Fruit fly (Drosophila melanogaster): Measurements from ENCODE around the gene Mob2.
"Not testable (repeated sequence)": the region's sequence is repeated elsewhere in the genome, so short reads cannot be mapped to it uniquely, and the experiment has no call there.

Mob2 gene

dm6 chr3L:11515349-11516079 is 46.5 kb downstream of the Mob2 start:
- TF ChIP-seq gsb (GFP tag; IDR thresholded peaks at IDR 0.05) (no peak), CG2678 (tag; optimal IDR thresholded peaks at IDR 0.05) (peak; percentile 6), CG10979 (tag; optimal IDR thresholded peaks at IDR 0.05) (peak; percentile 13), CG12659 (GFP tag; optimal IDR thresholded peaks at IDR 0.05) (no peak), lmd (GFP tag; IDR thresholded peaks at IDR 0.05) (0 out of 2 replicates have a peak, but pooled peaks have one; percentile 10), gem (tag; optimal IDR thresholded peaks at IDR 0.05) (peak; percentile 23), CG1024 (GFP tag; IDR thresholded peaks at IDR 0.05) (no peak), phol (tag; optimal IDR thresholded peaks at IDR 0.05) (peak; percentile 13), tna (GFP tag; IDR thresholded peaks at IDR 0.05; ENCODE audit: partially characterized antibody) (0 out of 2 replicates have a peak, but pooled peaks have one; percentile 27), otp (GFP tag; IDR thresholded peaks at IDR 0.05) (0 out of 3 replicates have a peak, but pooled peaks have one; percentile 32), pb (GFP tag; optimal IDR thresholded peaks at IDR 0.05) (no peak), crol (GFP tag; IDR thresholded peaks at IDR 0.05) (peak; percentile 50; the same call in 1 of the 2 replicates), CG11504 (tag; optimal IDR thresholded peaks at IDR 0.05) (peak; percentile 12), chinmo (GFP tag; IDR thresholded peaks at IDR 0.05; ENCODE audit: partially characterized antibody) (0 out of 4 replicates have a peak, but pooled peaks have one; percentile 41), kni (GFP tag; optimal IDR thresholded peaks at IDR 0.05) (peak; percentile 78), CG7963 (GFP tag; IDR thresholded peaks at IDR 0.05; ENCODE audit: partially characterized antibody) (no peak), CG6689 (GFP tag; IDR thresholded peaks at IDR 0.05) (0 out of 2 replicates have a peak, but pooled peaks have one; percentile 11), unpg (GFP tag; optimal IDR thresholded peaks at IDR 0.05) (peak; percentile 11), CG7839 (tag; optimal IDR thresholded peaks at IDR 0.05) (peak; percentile 7), dmrt99B (tag; optimal IDR thresholded peaks at IDR 0.05) (peak; percentile 22), Ets65A (GFP tag) (peak; percentile 14), ci (GFP tag; IDR thresholded peaks at IDR 0.05) (no peak)

dm6 chr3L:11513405-11513804 is 48.6 kb downstream of the Mob2 start, which contains the start of gene CG7512:
Gene CG7512, plus strand, starts transcription at chr3L:11513705.
- TF ChIP-seq CG11456 (GFP tag; IDR thresholded peaks at IDR 0.05) (no peak), CG31441 (GFP tag; IDR thresholded peaks at IDR 0.05) (no peak), CG8281 (tag; optimal IDR thresholded peaks at IDR 0.05) (no peak), az2 (GFP tag; optimal IDR thresholded peaks at IDR 0.05) (no peak), Deaf1 (tag; optimal IDR thresholded peaks at IDR 0.05) (peak; percentile 80), CG12219 (GFP tag; optimal IDR thresholded peaks at IDR 0.05) (no peak), lbe (GFP tag; optimal IDR thresholded peaks at IDR 0.05) (no peak), chinmo (GFP tag; IDR thresholded peaks at IDR 0.05; ENCODE audit: partially characterized antibody) (0 out of 4 replicates have a peak, but pooled peaks have one; percentile 26), Med (GFP tag) (peak; percentile 15), Poxn (GFP tag; IDR thresholded peaks at IDR 0.05) (no peak)

- TF ChIP-seq CG17829 (tag; optimal IDR thresholded peaks at IDR 0.05), result peak; percentile 20
- peak; percentile 11 for TF ChIP-seq lab (GFP tag; optimal IDR thresholded peaks at IDR 0.05)
- TF ChIP-seq CG34376 (GFP tag; optimal IDR thresholded peaks at IDR 0.05), result peak; percentile 34
- TF ChIP-seq CG11456 (GFP tag; IDR thresholded peaks at IDR 0.05), result 0 out of 3 replicates have a peak, but pooled peaks have one; percentile 7
- peak; percentile 41; the same call in 1 of the 3 replicates for TF ChIP-seq ase (GFP tag; IDR thresholded peaks at IDR 0.05)
- not testable (repeated sequence) for TF ChIP-seq lov (optimal IDR thresholded peaks at IDR 0.05)
- 0 out of 3 replicates have a peak, but pooled peaks have one; percentile 18 for TF ChIP-seq lov (GFP tag; IDR thresholded peaks at IDR 0.05)
- TF ChIP-seq CG15601 (tag; optimal IDR thresholded peaks at IDR 0.05), result peak; percentile 54
- TF ChIP-seq CG10431 (GFP tag; optimal IDR thresholded peaks at IDR 0.05), result peak; percentile 53
- TF ChIP-seq CG2202 (tag; optimal IDR thresholded peaks at IDR 0.05), result peak; percentile 4
- peak; percentile 59; the same call in 1 of the 3 replicates for TF ChIP-seq CG2199 (GFP tag; IDR thresholded peaks at IDR 0.05)
- TF ChIP-seq stc (GFP tag; IDR thresholded peaks at IDR 0.05), result 0 out of 2 replicates have a peak, but pooled peaks have one; percentile 20
- 0 out of 3 replicates have a peak, but pooled peaks have one; percentile 19 for TF ChIP-seq CG11695 (GFP tag; IDR thresholded peaks at IDR 0.05)
- peak; percentile 80; the same call in 1 of the 2 replicates for TF ChIP-seq seq (GFP tag; IDR thresholded peaks at IDR 0.05)
- TF ChIP-seq CG17328 (GFP tag; IDR thresholded peaks at IDR 0.05), result peak; percentile 22; the same call in 1 of the 2 replicates
Measured at dm6 chr3L:11512375-11513096, 49.5 kb downstream of the Mob2 start.

All from whole organism, embryonic.